Fruit fly (Drosophila melanogaster): Measurements from ENCODE around the gene MAGE.

Gene MAGE

DNA sequence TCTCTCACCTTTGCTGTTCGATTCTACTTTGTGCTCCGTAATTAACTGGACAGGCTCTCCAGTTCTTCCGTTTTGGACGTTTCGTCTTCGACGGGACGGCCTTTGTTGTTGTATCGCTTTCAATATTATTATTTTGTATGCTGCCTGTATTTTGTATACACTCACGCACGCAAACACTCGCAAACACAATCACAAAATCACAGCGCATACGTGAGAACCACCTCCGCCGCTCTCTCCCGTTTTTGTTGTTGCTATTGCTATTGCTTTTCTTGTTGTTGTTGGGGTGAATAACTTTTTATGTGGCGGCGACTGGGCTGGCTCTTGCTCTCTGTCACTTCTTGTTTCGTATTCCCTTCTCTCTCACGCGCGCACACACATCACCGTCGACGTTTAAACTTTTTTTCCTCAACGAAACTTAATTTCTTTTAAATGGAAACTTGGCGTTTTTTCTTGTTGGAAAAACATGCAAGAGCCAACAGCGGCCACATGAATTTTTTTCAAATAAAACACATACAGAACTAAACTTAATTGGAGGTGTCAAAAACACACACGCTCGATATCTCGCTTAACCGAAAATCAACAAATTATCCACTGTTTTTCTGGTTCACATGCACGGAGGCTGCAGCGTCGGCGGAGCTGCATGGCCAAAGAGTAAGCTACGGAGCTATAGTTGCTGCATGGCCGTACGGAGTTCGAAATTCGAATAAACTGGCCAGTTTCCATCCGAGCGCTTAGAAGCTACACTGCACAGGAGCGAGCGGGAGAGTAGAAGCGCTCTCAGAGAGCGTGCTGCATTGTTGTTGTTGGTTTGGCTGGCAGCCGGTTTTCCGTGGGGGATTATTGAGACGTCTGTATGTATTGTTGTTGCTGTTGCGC, 47.0 kb downstream of the MAGE start (continued):
- peak; percentile 44 for TF ChIP-seq CG1621 (tag; optimal IDR thresholded peaks at IDR 0.05)

DNA sequence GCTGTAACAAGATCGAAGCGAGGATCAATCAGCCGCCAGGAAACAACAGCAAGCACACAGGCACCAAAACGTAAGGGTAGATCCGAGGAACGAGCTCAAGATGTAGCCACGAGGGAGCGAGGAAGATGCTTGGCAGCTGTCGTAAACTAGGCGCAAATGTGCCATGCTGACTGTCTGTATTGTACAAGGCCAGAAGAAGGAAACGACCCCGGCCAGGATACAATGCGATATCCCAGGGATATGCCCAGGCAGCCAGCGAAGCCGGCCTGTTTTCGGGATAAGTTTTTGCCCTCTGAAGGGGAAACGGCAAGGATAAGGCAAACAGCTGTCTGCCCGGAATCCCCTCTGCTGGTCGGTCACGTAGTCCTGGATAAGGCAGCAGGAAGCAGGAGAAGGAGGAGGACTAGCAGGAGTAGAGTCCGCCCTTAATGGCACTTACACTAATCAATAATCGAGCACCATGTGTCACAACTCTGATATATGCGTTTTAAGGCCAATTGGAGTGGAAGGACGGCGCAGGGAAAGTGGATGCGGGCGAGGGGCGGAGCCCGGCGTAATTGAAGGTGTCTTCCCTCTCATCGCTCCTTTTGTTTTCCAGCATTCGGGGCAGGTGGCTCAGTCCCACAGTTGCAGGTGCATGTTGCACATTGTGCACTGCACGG, 49.3 kb downstream of the MAGE start:
- no peak for TF ChIP-seq fkh (GFP tag; optimal IDR thresholded peaks at IDR 0.05)
- TF ChIP-seq CG11762 (GFP tag; optimal IDR thresholded peaks at IDR 0.05; ENCODE audit: insufficient read depth) = no peak
- TF ChIP-seq CG6808 (GFP tag; optimal IDR thresholded peaks at IDR 0.05) = no peak
- TF ChIP-seq pdm3 (GFP tag; optimal IDR thresholded peaks at IDR 0.05) = no peak
- TF ChIP-seq ss (GFP tag; optimal IDR thresholded peaks at IDR 0.05) = no peak
- TF ChIP-seq Ets96B (tag; optimal IDR thresholded peaks at IDR 0.05) = no peak
- TF ChIP-seq Hr4 (GFP tag; optimal IDR thresholded peaks at IDR 0.05) = no peak
- TF ChIP-seq achi (GFP tag; optimal IDR thresholded peaks at IDR 0.05) = no peak
- no peak for TF ChIP-seq CG11294 (GFP tag; IDR thresholded peaks at IDR 0.05)
- TF ChIP-seq CG34406 (GFP tag; optimal IDR thresholded peaks at IDR 0.05) = no peak
- TF ChIP-seq CG32006 (GFP tag; optimal IDR thresholded peaks at IDR 0.05) = no peak
- TF ChIP-seq acj6 (GFP tag; optimal IDR thresholded peaks at IDR 0.05) = no peak
- TF ChIP-seq CG3919 (GFP tag; optimal IDR thresholded peaks at IDR 0.05) = no peak
- TF ChIP-seq CG31627 (GFP tag; optimal IDR thresholded peaks at IDR 0.05) = no peak
- TF ChIP-seq spab (GFP tag; optimal IDR thresholded peaks at IDR 0.05) = no peak
- TF ChIP-seq fd59A (GFP tag; optimal IDR thresholded peaks at IDR 0.05) = no peak
- no peak for TF ChIP-seq Gug (GFP tag; IDR thresholded peaks at IDR 0.05)

DNA sequence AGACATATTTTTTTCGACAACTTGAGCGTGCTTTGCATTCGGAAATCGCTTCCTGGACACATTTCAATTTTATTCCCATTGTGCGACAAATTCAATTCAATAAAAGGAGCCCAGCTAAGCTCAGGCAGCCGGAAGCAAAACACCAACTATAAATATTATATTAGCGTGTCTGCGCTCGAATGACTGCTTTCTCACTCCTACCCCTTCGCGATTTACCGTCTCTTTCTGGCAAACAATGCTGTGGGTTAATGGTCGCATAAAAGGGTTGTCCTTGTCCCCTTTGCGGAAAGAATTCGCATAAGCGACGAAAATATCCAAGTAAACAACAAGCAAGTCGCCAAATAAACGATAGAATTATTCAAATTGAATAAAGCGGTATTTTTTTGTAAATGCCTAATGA, 50.7 kb downstream of the MAGE start:
- TF ChIP-seq CG8119 (GFP tag; IDR thresholded peaks at IDR 0.05) (no peak), svp (GFP tag) (peak; percentile 14)
